Fruit fly (Drosophila melanogaster): ENCODE data around the gene Arr2.

The Arr2 gene

dm6 chr3L:8697862-8698261 is 49.1 kb upstream of the Arr2 start (continued):
- TF ChIP-seq BEAF-32 (GFP tag; optimal IDR thresholded peaks at IDR 0.05) (no peak), phol (tag; optimal IDR thresholded peaks at IDR 0.05) (no peak), unc-4 (GFP tag; IDR thresholded peaks at IDR 0.05; ENCODE audit: partially characterized antibody) (no peak), caup (GFP tag; optimal IDR thresholded peaks at IDR 0.05; ENCODE audit: severe bottlenecking) (no peak), pita (GFP tag; optimal IDR thresholded peaks at IDR 0.05) (no peak), CG15601 (tag; optimal IDR thresholded peaks at IDR 0.05) (no peak), GATAe (GFP tag; conservative IDR thresholded peaks at IDR 0.05) (no peak), Myb (GFP tag; optimal IDR thresholded peaks at IDR 0.05) (no peak), E2f2 (GFP tag; IDR thresholded peaks at IDR 0.05) (no peak), maf-S (GFP tag; optimal IDR thresholded peaks at IDR 0.05) (no peak), chn (GFP tag; optimal IDR thresholded peaks at IDR 0.05) (no peak), Med (GFP tag) (peak; percentile 39), Bteb2 (GFP tag; optimal IDR thresholded peaks at IDR 0.05) (no peak), klu (GFP tag; IDR thresholded peaks at IDR 0.05) (no peak), br (optimal IDR thresholded peaks at IDR 0.05) (no peak), Dfd (GFP tag; optimal IDR thresholded peaks at IDR 0.05) (no peak), Fer2 (tag; optimal IDR thresholded peaks at IDR 0.05) (no peak), ftz-f1 (GFP tag; optimal IDR thresholded peaks at IDR 0.05) (no peak), CG10431 (GFP tag; optimal IDR thresholded peaks at IDR 0.05) (no peak), CG1603 (tag; optimal IDR thresholded peaks at IDR 0.05) (no peak), CG12744 (GFP tag; optimal IDR thresholded peaks at IDR 0.05) (no peak), dan (GFP tag; IDR thresholded peaks at IDR 0.05) (no peak), slbo (GFP tag; IDR thresholded peaks at IDR 0.05) (no peak), Ptx1 (GFP tag; IDR thresholded peaks at IDR 0.05) (no peak), mld (GFP tag; IDR thresholded peaks at IDR 0.05; ENCODE audit: partially characterized antibody) (no peak), Hr39 (optimal IDR thresholded peaks at IDR 0.05) (peak; percentile 15), her (GFP tag; optimal IDR thresholded peaks at IDR 0.05) (no peak), Ssrp (tag; optimal IDR thresholded peaks at IDR 0.05) (no peak), CG2712 (tag; optimal IDR thresholded peaks at IDR 0.05) (no peak), Oaz (GFP tag; IDR thresholded peaks at IDR 0.05) (no peak), Vsx1 (GFP tag; optimal IDR thresholded peaks at IDR 0.05) (no peak), abd-A (tag; optimal IDR thresholded peaks at IDR 0.05) (peak; percentile 65), hbn (GFP tag; IDR thresholded peaks at IDR 0.05; ENCODE audit: partially characterized antibody) (no peak), lmd (GFP tag; IDR thresholded peaks at IDR 0.05) (peak; percentile 7; the same call in 1 of the 2 replicates), TFAM (GFP tag; optimal IDR thresholded peaks at IDR 0.05) (no peak), ttk (GFP tag; IDR thresholded peaks at IDR 0.05) (no peak), luna (GFP tag; optimal IDR thresholded peaks at IDR 0.05) (no peak), lilli (GFP tag; optimal IDR thresholded peaks at IDR 0.05) (no peak), cad (GFP tag; optimal IDR thresholded peaks at IDR 0.05) (no peak), CG6765 (GFP tag; optimal IDR thresholded peaks at IDR 0.05) (no peak), Gug (GFP tag; IDR thresholded peaks at IDR 0.05) (no peak), z (GFP tag; IDR thresholded peaks at IDR 0.05) (no peak), schlank (tag; optimal IDR thresholded peaks at IDR 0.05) (no peak), CG4707 (GFP tag; optimal IDR thresholded peaks at IDR 0.05) (no peak), Xrp1 (GFP tag; IDR thresholded peaks at IDR 0.05) (no peak), CG17612 (GFP tag; IDR thresholded peaks at IDR 0.05) (no peak), twi (tag; optimal IDR thresholded peaks at IDR 0.05) (no peak), crol (GFP tag; IDR thresholded peaks at IDR 0.05) (peak; percentile 95), B-H2 (GFP tag; optimal IDR thresholded peaks at IDR 0.05) (no peak), HLHmδ (GFP tag; optimal IDR thresholded peaks at IDR 0.05) (no peak), CG11456 (GFP tag; IDR thresholded peaks at IDR 0.05) (peak; percentile 68; the same call in 2 of the 3 replicates), Hr3 (GFP tag; optimal IDR thresholded peaks at IDR 0.05) (no peak), tap (tag; optimal IDR thresholded peaks at IDR 0.05) (no peak)

Data from whole organism, embryonic.